Fruit fly (Drosophila melanogaster) Kc167 (cell line): ENCODE data around the gene Kua.

Experiments
- Myc ChIP-seq: fragments of >200 bp; optimal IDR thresholded peaks from 2 replicates; lab custom pipeline; 2017; ENCODE audit warnings: missing external identifiers
- Sin3A ChIP-seq: fragments of >200 bp; optimal IDR thresholded peaks from 2 replicates; lab custom pipeline; 2018; ENCODE audit warnings: missing external identifiers
- h ChIP-seq: fragments of >200 bp; optimal IDR thresholded peaks from 3 replicates; lab custom pipeline; 2018; ENCODE audit warnings: missing external identifiers
- insv ChIP-seq: fragments of >200 bp; optimal IDR thresholded peaks from 3 replicates; lab custom pipeline; 2018; ENCODE audit warnings: missing external identifiers
- psq ChIP-seq: fragments of >200 bp; optimal IDR thresholded peaks from 2 replicates; lab custom pipeline; 2017; ENCODE audit warnings: missing external identifiers
- ttk ChIP-seq: sonication (Bioruptor generic); optimal IDR thresholded peaks from 2 replicates; lab custom pipeline; 2017; ENCODE audit warnings: missing external identifiers

DNA sequence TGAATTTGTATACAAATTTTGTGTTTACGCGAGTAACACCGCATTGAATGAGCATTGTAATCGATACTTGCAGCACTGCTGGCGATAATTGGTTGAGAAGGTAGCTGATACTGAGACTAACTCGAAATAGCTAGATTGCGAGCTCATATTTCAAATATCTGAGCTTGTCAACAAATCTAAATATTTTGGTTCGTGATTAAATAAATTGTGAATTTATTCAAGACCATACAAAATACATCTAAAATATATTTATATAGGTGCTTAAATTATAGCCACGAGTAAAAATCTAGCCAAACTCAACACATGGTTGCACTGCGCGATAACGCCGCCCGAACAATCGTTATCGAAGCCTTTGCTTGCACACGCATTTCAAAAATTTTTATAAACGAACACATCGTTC lies 3.6 kb upstream of the Kua start, which contains the start of the genes Taf13 and nesd:
- no peak for TF ChIP-seq psq (lab: Kevin White, UChicago)
- TF ChIP-seq Sin3A (lab: Kevin White, UChicago), result no peak
- TF ChIP-seq Myc (lab: Kevin White, UChicago), result no peak
- no peak for TF ChIP-seq ttk
- TF ChIP-seq h (lab: Kevin White, UChicago), result no peak
- TF ChIP-seq insv (lab: Kevin White, UChicago), result no peak
